Fruit fly (Drosophila melanogaster): ENCODE measurements around the gene CG7910.

DNA sequence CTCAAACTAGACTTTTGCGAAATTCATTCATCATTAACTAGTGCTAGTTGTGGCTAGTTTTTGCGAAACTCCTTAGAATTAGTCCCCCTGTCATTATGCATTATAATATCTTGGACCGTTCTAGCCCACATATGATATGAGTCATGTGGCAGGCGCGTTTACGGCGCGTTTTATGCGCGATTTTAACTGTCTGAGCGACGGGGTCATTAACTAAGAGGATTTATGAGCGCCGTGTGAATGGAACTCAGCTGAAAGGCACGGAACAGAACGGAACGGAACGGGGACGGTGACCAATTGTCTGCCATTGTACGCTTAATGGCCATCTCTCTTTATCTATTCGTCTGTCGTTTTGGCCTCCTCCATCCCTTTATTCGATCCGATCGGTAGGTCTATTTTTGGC lies 31.0 kb downstream of the CG7910 start:
- TF ChIP-seq br (GFP tag; optimal IDR thresholded peaks at IDR 0.05) = no peak
- TF ChIP-seq tai (GFP tag; optimal IDR thresholded peaks at IDR 0.05) = no peak

Measured in whole organism, wandering third instar larva.